Worm (Caenorhabditis elegans) whole organism, early embryonic: Measurements from ENCODE around the gene plpr-1.

Source experiments
- ama-1 ChIP-seq: fragments of 150-350 bp; optimal IDR thresholded peaks from 2 replicates; lab custom pipeline; 2014
- hmg-4 ChIP-seq: fragments of 200-800 bp; sonication (Bioruptor generic); optimal IDR thresholded peaks from 2 replicates; lab custom pipeline; 2018; ENCODE audit warnings: mild to moderate bottlenecking, missing genetic modification characterization, missing compliant biosample characterization
- tbx-11 ChIP-seq: fragments of 200-800 bp; sonication (Bioruptor generic); IDR thresholded peaks from 2 replicates; pipeline ENCODE4 v1.3.6; 2022; ENCODE audit warnings: missing genetic modification characterization, missing compliant biosample characterization

- TF ChIP-seq ama-1 (no peak), hmg-4 (GFP tag; lab: Kevin White, UChicago) (peak; percentile 65), tbx-11 (GFP tag; lab: Robert Waterston, UW) (no peak)
Observed at ce11 chrII:11184757-11185341, 37.3 kb upstream of the plpr-1 start, which contains the start of gene lir-3.
